Fruit fly (Drosophila melanogaster) whole organism, adult: ENCODE measurements around the gene X11L.

Experiments used
- CG11617 ChIP-seq: fragments of 200-800 bp; sonication (Bioruptor generic); optimal IDR thresholded peaks from 2 replicates; lab custom pipeline; 2017; ENCODE audit warnings: mild to moderate bottlenecking, missing biosample characterization, missing genetic modification reagents, missing genetic modification characterization
- CG14711 ChIP-seq: fragments of 200-800 bp; sonication (Bioruptor generic); optimal IDR thresholded peaks from 2 replicates; lab custom pipeline; 2018; ENCODE audit warnings: missing biosample characterization, mild to moderate bottlenecking, missing genetic modification characterization, moderate library complexity
- CG33017 ChIP-seq: fragments of 200-800 bp; sonication (Bioruptor generic); optimal IDR thresholded peaks from 2 replicates; lab custom pipeline; 2018; ENCODE audit warnings: missing biosample characterization, mild to moderate bottlenecking, missing genetic modification characterization, moderate library complexity
- Crg-1 ChIP-seq: fragments of 200-800 bp; sonication (Bioruptor generic); optimal IDR thresholded peaks from 2 replicates; lab custom pipeline; 2016; ENCODE audit warnings: missing biosample characterization, missing genetic modification characterization
- Hr96 ChIP-seq: fragments of 200-800 bp; sonication (Bioruptor generic); optimal IDR thresholded peaks from 2 replicates; lab custom pipeline; 2016; ENCODE audit warnings: missing biosample characterization, missing genetic modification characterization
- Mnt ChIP-seq: fragments of 200-800 bp; sonication (Bioruptor generic); optimal IDR thresholded peaks from 2 replicates; lab custom pipeline; 2016; ENCODE audit warnings: missing biosample characterization, mild to moderate bottlenecking, missing genetic modification characterization
- bab1 ChIP-seq: fragments of 200-800 bp; sonication (Bioruptor generic); optimal IDR thresholded peaks from 3 replicates; lab custom pipeline; 2019; ENCODE audit warnings: missing biosample characterization, mild to moderate bottlenecking, missing genetic modification characterization, moderate library complexity
- cic ChIP-seq: fragments of 200-800 bp; sonication (Bioruptor generic); optimal IDR thresholded peaks from 2 replicates; lab custom pipeline; 2017; ENCODE audit warnings: missing biosample characterization, mild to moderate bottlenecking, missing genetic modification characterization, moderate library complexity
- cnc ChIP-seq, 2 experiments: fragments of >200 bp; optimal IDR thresholded peaks; 2 replicates each; lab custom pipeline; 2017
- kay ChIP-seq: fragments of 200-800 bp; sonication (Bioruptor generic); peaks from one replicate; lab custom pipeline; 2016; ENCODE audit warnings: missing biosample characterization, missing genetic modification characterization, borderline replicate concordance
- ovo ChIP-seq: fragments of 200-800 bp; sonication (Bioruptor generic); optimal IDR thresholded peaks from 2 replicates; lab custom pipeline; 2016; ENCODE audit warnings: missing biosample characterization, missing genetic modification characterization
- pad ChIP-seq: fragments of 200-800 bp; sonication (Bioruptor generic); optimal IDR thresholded peaks from 3 replicates; lab custom pipeline; 2017; ENCODE audit warnings: missing biosample characterization, missing genetic modification characterization, mild to moderate bottlenecking, moderate library complexity, missing genetic modification reagents
- tj ChIP-seq: fragments of 200-800 bp; sonication (Bioruptor generic); optimal IDR thresholded peaks from 3 replicates; lab custom pipeline; 2017; ENCODE audit warnings: missing biosample characterization, mild to moderate bottlenecking, missing genetic modification characterization, moderate library complexity
- toe ChIP-seq: fragments of 200-800 bp; sonication (Bioruptor generic); optimal IDR thresholded peaks from 2 replicates; lab custom pipeline; 2016; ENCODE audit warnings: missing biosample characterization, missing genetic modification characterization

DNA sequence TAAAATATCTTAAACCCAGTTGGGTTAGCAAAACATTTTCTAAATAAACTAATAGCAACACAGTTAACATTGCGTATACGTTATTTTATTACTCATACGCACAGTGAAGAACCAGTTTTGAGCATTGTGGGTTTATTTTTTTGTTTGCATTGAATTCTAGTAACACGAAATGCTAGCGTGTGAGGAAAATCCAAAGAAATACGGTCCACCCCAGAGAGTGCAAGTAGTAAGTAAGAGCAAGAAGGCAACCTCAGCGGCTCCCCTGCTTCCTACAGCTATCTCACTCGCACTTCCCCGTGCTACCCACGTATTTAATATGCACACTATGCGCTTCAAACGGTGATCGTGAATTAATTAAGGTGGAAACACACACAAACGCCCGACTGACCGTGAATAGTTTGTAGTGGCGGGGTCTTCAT lies 25.6 kb downstream of the X11L start:
- no peak for TF ChIP-seq cnc (optimal IDR thresholded peaks at IDR 0.05; lab: Kevin White, UChicago)
- peak; percentile 98 for TF ChIP-seq Hr96 (GFP tag; lab: Kevin White, UChicago)
- TF ChIP-seq toe (GFP tag; lab: Kevin White, UChicago), result peak; percentile 88
- TF ChIP-seq CG33017 (tag; lab: Kevin White, UChicago), result peak; percentile 96
- peak; percentile 99 for TF ChIP-seq bab1
- TF ChIP-seq pad, result peak; percentile 93
- peak; percentile 90 for TF ChIP-seq ovo (GFP tag; lab: Kevin White, UChicago)
- peak; percentile 98 for TF ChIP-seq tj (GFP tag; lab: Kevin White, UChicago)
- peak; percentile 54 for TF ChIP-seq kay (GFP tag; lab: Kevin White, UChicago)
- peak; percentile 99 for TF ChIP-seq CG11617 (GFP tag; lab: Kevin White, UChicago)
- peak; percentile 68 for TF ChIP-seq cic (GFP tag; lab: Kevin White, UChicago)
- TF ChIP-seq CG14711 (tag; lab: Kevin White, UChicago), result peak; percentile 96
- TF ChIP-seq Crg-1 (GFP tag; lab: Kevin White, UChicago), result peak; percentile 97
- TF ChIP-seq Mnt, result peak; percentile 96
